Worm (Caenorhabditis elegans) whole organism, L3 larva: ENCODE data around the gene Y79H2A.2.

Source experiments
- aly-2 ChIP-seq: fragments of 150-350 bp; optimal IDR thresholded peaks from 2 replicates; lab custom pipeline; 2014; ENCODE audit warnings: missing biosample characterization, missing genetic modification characterization
- ama-1 ChIP-seq: fragments of 150-350 bp; optimal IDR thresholded peaks from 2 replicates; lab custom pipeline; 2018
- ceh-28 ChIP-seq: fragments of 150-350 bp; optimal IDR thresholded peaks from 2 replicates; lab custom pipeline; 2014; ENCODE audit warnings: missing biosample characterization, missing genetic modification reagents, missing genetic modification characterization
- snpc-4 ChIP-seq: fragments of 150-350 bp; optimal IDR thresholded peaks from 2 replicates; lab custom pipeline; 2014; ENCODE audit warnings: missing biosample characterization, missing genetic modification characterization
- unc-62 ChIP-seq: fragments of 150-350 bp; sonication (generic microtip); optimal IDR thresholded peaks from 4 replicates; lab custom pipeline; 2014; ENCODE audit warnings: missing biosample characterization, missing genetic modification reagents, missing genetic modification characterization

ce11 chrIII:12060092-12060491, 29.5 kb upstream of the Y79H2A.2 start:
- TF ChIP-seq aly-2 (tag; lab: Kevin White, UChicago): no peak
- no peak for TF ChIP-seq ama-1 (lab: Kevin White, UChicago)
- no peak for TF ChIP-seq unc-62
- TF ChIP-seq snpc-4 (tag; lab: Kevin White, UChicago): no peak
- no peak for TF ChIP-seq ceh-28 (tag; lab: Kevin White, UChicago)
